Worm (Caenorhabditis elegans): ENCODE results near the gene oac-29.

oac-29 gene

DNA sequence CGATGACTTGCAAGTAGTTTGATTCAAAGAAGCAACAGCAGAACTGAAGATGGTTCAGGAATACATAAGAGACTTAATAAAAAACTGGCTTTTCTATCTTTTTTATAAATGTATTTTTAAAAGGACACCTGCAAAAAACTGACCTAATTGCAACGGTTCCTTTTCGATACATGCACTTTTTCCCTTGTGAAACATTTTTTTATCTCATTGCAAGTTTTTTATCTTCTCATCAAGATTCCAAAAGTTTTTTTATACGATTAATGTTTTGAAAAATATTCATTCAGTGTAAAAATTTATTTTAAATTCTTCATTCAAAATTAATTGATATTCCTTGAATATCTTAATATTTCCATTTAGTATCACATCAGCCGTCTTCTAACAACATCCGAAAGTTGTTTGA, at the start of gene oac-29:
TSS of gene oac-29 (minus strand) at position 101 of the 400 bp plus-strand sequence.
- TF ChIP-seq zip-5 (tag; optimal IDR thresholded peaks at IDR 0.05) (no peak), dve-1 (tag; optimal IDR thresholded peaks at IDR 0.05) (no peak), ttx-3 (tag; optimal IDR thresholded peaks at IDR 0.05) (no peak), ceh-9 (tag; optimal IDR thresholded peaks at IDR 0.05) (no peak), C38D4.7 (GFP tag; optimal IDR thresholded peaks at IDR 0.05) (no peak), pha-2 (tag; optimal IDR thresholded peaks at IDR 0.05) (no peak), K09A11.1 (tag; optimal IDR thresholded peaks at IDR 0.05; ENCODE audit: insufficient read depth) (no peak), ceh-31 (tag; optimal IDR thresholded peaks at IDR 0.05) (no peak), ceh-24 (tag; optimal IDR thresholded peaks at IDR 0.05) (no peak), odd-2 (tag; optimal IDR thresholded peaks at IDR 0.05) (no peak), sdc-2 (tag; optimal IDR thresholded peaks at IDR 0.05) (no peak)

DNA sequence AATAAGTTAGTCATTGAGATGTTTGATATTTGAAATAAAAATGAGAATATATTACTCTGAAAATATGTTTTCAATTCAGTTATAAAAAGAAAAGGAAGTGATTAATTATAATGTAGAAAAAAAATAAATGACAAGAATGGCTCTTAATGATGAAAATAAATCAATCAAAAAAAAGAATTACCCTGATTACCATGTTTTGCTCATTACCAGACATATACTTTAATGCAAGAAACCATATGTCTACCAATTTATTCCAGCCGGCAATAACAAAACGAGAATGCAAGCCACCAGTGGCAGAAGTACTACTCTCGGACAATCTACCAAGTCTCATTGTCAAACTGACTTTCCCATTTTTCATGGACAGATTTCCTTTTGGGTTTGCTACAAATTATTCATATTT, 48.3 kb upstream of the oac-29 start:
- TF ChIP-seq pax-1 (tag; optimal IDR thresholded peaks at IDR 0.05) (no peak), ceh-24 (tag; optimal IDR thresholded peaks at IDR 0.05) (no peak), ceh-9 (tag; optimal IDR thresholded peaks at IDR 0.05) (no peak), lin-11 (tag; optimal IDR thresholded peaks at IDR 0.05) (no peak), ceh-31 (tag; optimal IDR thresholded peaks at IDR 0.05) (no peak), T23F11.4 (GFP tag; optimal IDR thresholded peaks at IDR 0.05) (no peak), tbx-2 (tag; optimal IDR thresholded peaks at IDR 0.05) (no peak), gmeb-2 (tag; optimal IDR thresholded peaks at IDR 0.05) (no peak), sox-2 (GFP tag; IDR thresholded peaks at IDR 0.05) (no peak), ceh-48 (tag; optimal IDR thresholded peaks at IDR 0.05) (no peak), nfya-1 (tag; optimal IDR thresholded peaks at IDR 0.05) (no peak), dve-1 (tag; optimal IDR thresholded peaks at IDR 0.05) (no peak)

DNA sequence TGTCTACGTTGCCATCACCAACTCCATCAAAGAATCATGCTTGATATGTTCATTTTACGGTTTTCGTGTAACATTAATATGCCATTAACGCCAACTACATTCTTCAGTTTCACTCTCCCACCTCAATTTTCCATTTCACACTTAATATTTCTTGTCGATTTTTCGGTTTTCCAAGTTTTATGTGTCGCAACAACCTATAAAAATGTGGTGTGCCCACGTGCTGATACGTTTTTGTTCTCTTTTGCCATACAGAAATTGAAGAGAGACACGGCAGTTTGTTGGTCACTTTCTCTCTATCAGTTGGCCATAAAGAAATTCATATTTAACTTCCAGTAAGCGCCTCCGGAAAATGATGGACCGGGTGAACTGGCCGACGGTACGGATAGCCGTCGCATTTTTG, 47.2 kb upstream of the oac-29 start, which contains the start of gene cln-3.3:
TSS of gene cln-3.3 (plus strand) at position 334 of the 400 bp plus-strand sequence.
- no peak for TF ChIP-seq tbx-2 (tag; optimal IDR thresholded peaks at IDR 0.05)
- no peak for TF ChIP-seq elt-4 (tag; optimal IDR thresholded peaks at IDR 0.05)
- no peak for TF ChIP-seq odd-2 (tag; optimal IDR thresholded peaks at IDR 0.05)
- no peak for TF ChIP-seq dmd-4 (tag; optimal IDR thresholded peaks at IDR 0.05; ENCODE audit: borderline replicate concordance)
- no peak for TF ChIP-seq ceh-19 (GFP tag; optimal IDR thresholded peaks at IDR 0.05)
- TF ChIP-seq unc-86 (tag; optimal IDR thresholded peaks at IDR 0.05), result no peak
- no peak for TF ChIP-seq zip-5 (tag; optimal IDR thresholded peaks at IDR 0.05)
- TF ChIP-seq dve-1 (tag; optimal IDR thresholded peaks at IDR 0.05), result no peak
- TF ChIP-seq ama-1 (optimal IDR thresholded peaks at IDR 0.05), result no peak
- TF ChIP-seq hlh-8 (tag; optimal IDR thresholded peaks at IDR 0.05), result no peak
- no peak for TF ChIP-seq pha-2 (tag; optimal IDR thresholded peaks at IDR 0.05)
- no peak for TF ChIP-seq fkh-6 (tag; optimal IDR thresholded peaks at IDR 0.05)
- TF ChIP-seq che-1 (tag; optimal IDR thresholded peaks at IDR 0.05), result no peak
- no peak for TF ChIP-seq elt-2 (tag; optimal IDR thresholded peaks at IDR 0.05)
- no peak for TF ChIP-seq ttx-3 (tag; optimal IDR thresholded peaks at IDR 0.05)
- TF ChIP-seq nhr-11 (tag; optimal IDR thresholded peaks at IDR 0.05), result no peak
- no peak for TF ChIP-seq nfya-1 (tag; optimal IDR thresholded peaks at IDR 0.05)
- TF ChIP-seq ref-2 (tag; optimal IDR thresholded peaks at IDR 0.05), result no peak

DNA sequence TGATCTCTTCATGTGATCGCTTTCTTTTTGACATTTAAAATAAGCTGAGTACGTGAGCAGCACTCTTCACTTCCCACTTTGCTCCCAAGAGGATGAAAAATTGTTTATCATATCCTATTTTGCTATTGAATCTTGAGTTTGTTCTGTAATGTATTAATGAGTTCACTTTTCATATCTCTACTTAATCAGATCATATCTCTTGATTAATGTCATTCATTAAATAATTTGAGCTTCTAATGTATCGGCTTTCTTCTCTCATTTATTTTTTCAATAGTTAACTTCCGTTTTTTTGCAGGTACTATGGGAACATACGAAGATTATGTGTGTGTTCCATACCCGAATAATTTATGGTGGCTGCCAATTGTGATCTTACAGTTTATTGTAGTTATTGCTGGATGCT, 45.6 kb upstream of the oac-29 start, which contains the start of gene ZC190.2:
TSS of gene ZC190.2 (plus strand) at position 301 of the 400 bp plus-strand sequence.
- TF ChIP-seq gmeb-2 (tag; optimal IDR thresholded peaks at IDR 0.05) (no peak), ceh-31 (tag; optimal IDR thresholded peaks at IDR 0.05) (no peak), npax-4 (tag; optimal IDR thresholded peaks at IDR 0.05) (no peak), unc-86 (tag; optimal IDR thresholded peaks at IDR 0.05) (no peak), dve-1 (tag; optimal IDR thresholded peaks at IDR 0.05) (no peak), madf-2 (tag; optimal IDR thresholded peaks at IDR 0.05) (no peak)

DNA sequence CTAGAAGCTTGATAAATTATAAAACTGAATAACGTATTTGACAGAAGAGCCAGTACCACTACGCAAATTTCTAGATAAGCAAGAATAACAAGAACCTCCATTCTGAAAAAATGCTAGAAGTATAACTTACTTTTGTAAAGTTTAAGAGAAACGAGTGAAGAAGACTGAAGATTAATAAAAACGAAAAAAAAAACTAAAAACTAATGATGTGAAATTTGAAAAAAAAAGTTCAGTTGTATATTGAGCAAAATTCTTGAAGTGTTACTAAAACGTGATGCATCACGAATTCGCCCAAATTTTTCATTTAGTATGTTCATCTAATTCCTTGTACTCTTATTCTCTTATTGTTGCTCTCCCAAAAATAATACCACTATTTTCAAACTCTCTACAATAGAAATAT, 41.7 kb upstream of the oac-29 start, which contains the start of gene ZC190.6:
TSS of gene ZC190.6 (minus strand) at position 101 of the 400 bp plus-strand sequence.
- no peak for TF ChIP-seq sox-4 (tag; optimal IDR thresholded peaks at IDR 0.05)
